Fruit fly (Drosophila melanogaster): ENCODE measurements around the gene CG11951.

The CG11951 gene

dm6 chr3R:29204612-29205480 lies 33.7 kb downstream of the CG11951 start (continued):
- TF ChIP-seq Eip93F (GFP tag; optimal IDR thresholded peaks at IDR 0.05) (no peak), CG7368 (GFP tag; optimal IDR thresholded peaks at IDR 0.05) (peak; percentile 15), eg (GFP tag; IDR thresholded peaks at IDR 0.05) (peak; percentile 76), CG15336 (GFP tag; IDR thresholded peaks at IDR 0.05) (peak; percentile 79), Met (GFP tag; optimal IDR thresholded peaks at IDR 0.05) (no peak), Eip78C (GFP tag) (peak; percentile 89), vri (GFP tag; optimal IDR thresholded peaks at IDR 0.05) (no peak), CG1621 (tag; optimal IDR thresholded peaks at IDR 0.05) (peak; percentile 12), OdsH (GFP tag; optimal IDR thresholded peaks at IDR 0.05) (peak; percentile 63), Sox14 (GFP tag; optimal IDR thresholded peaks at IDR 0.05) (peak; percentile 27), esn (GFP tag; optimal IDR thresholded peaks at IDR 0.05) (no peak), CG3032 (tag; optimal IDR thresholded peaks at IDR 0.05) (peak; percentile 55), Ets96B (tag; optimal IDR thresholded peaks at IDR 0.05) (peak; percentile 47), CG4318 (GFP tag; optimal IDR thresholded peaks at IDR 0.05) (peak; percentile 73), CG8632 (GFP tag; optimal IDR thresholded peaks at IDR 0.05) (no peak), CG6276 (GFP tag; optimal IDR thresholded peaks at IDR 0.05) (peak; percentile 55), CG6792 (GFP tag; optimal IDR thresholded peaks at IDR 0.05) (peak; percentile 26), achi (GFP tag; optimal IDR thresholded peaks at IDR 0.05) (peak; percentile 51), dsx (GFP tag; optimal IDR thresholded peaks at IDR 0.05; ENCODE audit: poor library complexity, severe bottlenecking) (peak; percentile 18), Sox102F (GFP tag; optimal IDR thresholded peaks at IDR 0.05) (no peak), CG10669 (GFP tag; optimal IDR thresholded peaks at IDR 0.05) (peak; percentile 20), CG11902 (GFP tag; optimal IDR thresholded peaks at IDR 0.05) (no peak), Gug (GFP tag; IDR thresholded peaks at IDR 0.05) (peak; percentile 45; the same call in 1 of the 2 replicates), spab (GFP tag; optimal IDR thresholded peaks at IDR 0.05) (peak; percentile 38)

dm6 chr3R:29204033-29204432 lies 34.5 kb downstream of the CG11951 start, which contains the start of gene Cyt-c1L:
TSS of gene Cyt-c1L (minus strand) at chr3R:29204133.
- TF ChIP-seq CG8319 (GFP tag; optimal IDR thresholded peaks at IDR 0.05) (no peak), cyc (GFP tag; optimal IDR thresholded peaks at IDR 0.05) (no peak), vri (GFP tag; optimal IDR thresholded peaks at IDR 0.05) (no peak), CG6792 (GFP tag; optimal IDR thresholded peaks at IDR 0.05) (no peak), CG8632 (GFP tag; optimal IDR thresholded peaks at IDR 0.05) (no peak), spab (GFP tag; optimal IDR thresholded peaks at IDR 0.05) (no peak), CG6163 (GFP tag; IDR thresholded peaks at IDR 0.05) (no peak), Lpt (GFP tag; optimal IDR thresholded peaks at IDR 0.05) (no peak), salr (GFP tag; optimal IDR thresholded peaks at IDR 0.05) (no peak)

- TF ChIP-seq fkh (GFP tag; optimal IDR thresholded peaks at IDR 0.05), result peak; percentile 13
- TF ChIP-seq cyc (GFP tag; optimal IDR thresholded peaks at IDR 0.05), result no peak
- no peak for TF ChIP-seq Lpt (GFP tag; optimal IDR thresholded peaks at IDR 0.05)
- TF ChIP-seq CG7368 (GFP tag; optimal IDR thresholded peaks at IDR 0.05), result no peak
Observed at dm6 chr3R:29202418-29202817, 36.1 kb downstream of the CG11951 start, which contains the start of gene Mesh1. TSS of gene Mesh1 (minus strand) at chr3R:29202525.

dm6 chr3R:29199807-29200693 lies 38.5 kb downstream of the CG11951 start, which contains the start of gene CG11899:
TSS of gene CG11899 (plus strand) at chr3R:29200454.
- peak; percentile 68 for TF ChIP-seq OdsH (GFP tag; optimal IDR thresholded peaks at IDR 0.05)
- peak; percentile 77 for TF ChIP-seq CG6792 (GFP tag; optimal IDR thresholded peaks at IDR 0.05)
- TF ChIP-seq CG6854 (GFP tag; optimal IDR thresholded peaks at IDR 0.05), result peak; percentile 97
- TF ChIP-seq eg (GFP tag; IDR thresholded peaks at IDR 0.05), result peak; percentile 81
- TF ChIP-seq Eip78C (GFP tag), result peak; percentile 85
- TF ChIP-seq CG9139 (GFP tag; optimal IDR thresholded peaks at IDR 0.05), result peak; percentile 59
- peak; percentile 66 for TF ChIP-seq Hr39 (GFP tag; optimal IDR thresholded peaks at IDR 0.05)
- TF ChIP-seq Lpt (GFP tag; optimal IDR thresholded peaks at IDR 0.05), result peak; percentile 81
- TF ChIP-seq CG8319 (GFP tag; optimal IDR thresholded peaks at IDR 0.05), result peak; percentile 54
- peak; percentile 70 for TF ChIP-seq CG32006 (GFP tag; optimal IDR thresholded peaks at IDR 0.05)
- peak; percentile 75 to 89 for TF ChIP-seq ss (GFP tag; optimal IDR thresholded peaks at IDR 0.05)
- peak; percentile 48 for TF ChIP-seq Ets96B (tag; optimal IDR thresholded peaks at IDR 0.05)
- TF ChIP-seq cyc (GFP tag; optimal IDR thresholded peaks at IDR 0.05), result peak; percentile 90
- TF ChIP-seq CG8119 (GFP tag; IDR thresholded peaks at IDR 0.05), result peak; percentile 68
- TF ChIP-seq Sox102F (GFP tag; optimal IDR thresholded peaks at IDR 0.05), result peak; percentile 83
- TF ChIP-seq CG6808 (GFP tag; optimal IDR thresholded peaks at IDR 0.05), result peak; percentile 67
- peak; percentile 99 for TF ChIP-seq CG11902 (GFP tag; optimal IDR thresholded peaks at IDR 0.05)
- peak; percentile 87 for TF ChIP-seq Met (GFP tag; optimal IDR thresholded peaks at IDR 0.05)
- TF ChIP-seq Gug (GFP tag; IDR thresholded peaks at IDR 0.05), result peak; percentile 38
- peak; percentile 26 for TF ChIP-seq CG4318 (GFP tag; optimal IDR thresholded peaks at IDR 0.05)
- TF ChIP-seq Eip75B (GFP tag; optimal IDR thresholded peaks at IDR 0.05), result peak; percentile 88
- TF ChIP-seq topi (GFP tag; optimal IDR thresholded peaks at IDR 0.05), result peak; percentile 83
